Fruit fly (Drosophila melanogaster) S2 (cell line): ENCODE measurements around the gene CG33928.

Experiments used
- CG8478 ChIP-seq: fragments of >200 bp; optimal IDR thresholded peaks from 2 replicates; lab custom pipeline; 2018
- CTCF ChIP-seq, 2 experiments: fragments of >200 bp; optimal IDR thresholded peaks; 2 replicates each; lab custom pipeline; 2018

CG33928 gene

dm6 chr2L:17422089-17422488 lies 14.3 kb downstream of the CG33928 start:
- TF ChIP-seq CTCF (optimal IDR thresholded peaks at IDR 0.05; lab: Kevin White, UChicago) (no peak), CG8478 (lab: Kevin White, UChicago) (no peak)

- TF ChIP-seq CG8478 (lab: Kevin White, UChicago) (no peak), CTCF (optimal IDR thresholded peaks at IDR 0.05; lab: Kevin White, UChicago) (no peak)
Observed at dm6 chr2L:17421366-17421765, 15.0 kb downstream of the CG33928 start.

dm6 chr2L:17420419-17420818 lies 16.0 kb downstream of the CG33928 start:
- TF ChIP-seq CG8478 (lab: Kevin White, UChicago) (no peak), CTCF (optimal IDR thresholded peaks at IDR 0.05; lab: Kevin White, UChicago) (no peak)

dm6 chr2L:17412533-17412932 lies 23.9 kb downstream of the CG33928 start, which contains the start of gene Rsph9:
Rsph9 (minus strand) TSS chr2L:17412633.
- TF ChIP-seq CTCF (optimal IDR thresholded peaks at IDR 0.05; lab: Kevin White, UChicago) (no peak), CG8478 (lab: Kevin White, UChicago) (no peak)

dm6 chr2L:17410358-17410757 lies 26.0 kb downstream of the CG33928 start, which contains the start of the genes Polr2J and CG15141:
Polr2J (minus strand) TSS chr2L:17410406.
CG15141 (plus strand) TSS chr2L:17410641.
- TF ChIP-seq CTCF (optimal IDR thresholded peaks at IDR 0.05; lab: Kevin White, UChicago) (no peak), CG8478 (lab: Kevin White, UChicago) (no peak)

- no peak for TF ChIP-seq CTCF (optimal IDR thresholded peaks at IDR 0.05; lab: Kevin White, UChicago)
- no peak for TF ChIP-seq CG8478 (lab: Kevin White, UChicago)
Observed at dm6 chr2L:17402493-17402892, 33.9 kb downstream of the CG33928 start.

dm6 chr2L:17397372-17397771 lies 39.0 kb downstream of the CG33928 start:
- TF ChIP-seq CTCF (optimal IDR thresholded peaks at IDR 0.05; lab: Kevin White, UChicago) (no peak), CG8478 (lab: Kevin White, UChicago) (no peak)

- TF ChIP-seq CG8478 (lab: Kevin White, UChicago) (no peak), CTCF (optimal IDR thresholded peaks at IDR 0.05; lab: Kevin White, UChicago) (no peak)
Observed at dm6 chr2L:17394939-17395338, 41.5 kb downstream of the CG33928 start.

DNA sequence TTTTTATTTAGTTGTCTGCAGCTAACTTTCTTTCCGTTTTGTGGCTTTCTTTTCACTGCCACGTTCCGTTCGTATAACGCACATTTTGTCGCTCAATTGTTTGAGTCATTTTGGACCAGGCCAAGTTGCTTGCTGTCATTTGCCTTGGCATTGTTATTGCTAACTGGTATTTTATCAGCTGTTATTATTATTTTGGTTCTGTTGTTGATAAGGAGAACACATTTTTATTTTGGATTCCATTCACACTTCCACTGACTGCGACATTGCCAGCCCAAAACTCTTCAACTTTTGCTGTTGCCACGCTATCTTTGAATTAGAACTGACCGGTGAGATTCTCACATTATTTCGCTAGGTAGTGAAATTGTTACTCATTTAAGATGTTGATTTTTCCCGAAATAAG lies 45.6 kb downstream of the CG33928 start:
- TF ChIP-seq CG8478 (lab: Kevin White, UChicago), result no peak
- no peak for TF ChIP-seq CTCF (optimal IDR thresholded peaks at IDR 0.05; lab: Kevin White, UChicago)

- TF ChIP-seq CG8478 (lab: Kevin White, UChicago), result no peak
- no peak for TF ChIP-seq CTCF (optimal IDR thresholded peaks at IDR 0.05; lab: Kevin White, UChicago)
Observed at dm6 chr2L:17389104-17389503, 47.3 kb downstream of the CG33928 start.

DNA sequence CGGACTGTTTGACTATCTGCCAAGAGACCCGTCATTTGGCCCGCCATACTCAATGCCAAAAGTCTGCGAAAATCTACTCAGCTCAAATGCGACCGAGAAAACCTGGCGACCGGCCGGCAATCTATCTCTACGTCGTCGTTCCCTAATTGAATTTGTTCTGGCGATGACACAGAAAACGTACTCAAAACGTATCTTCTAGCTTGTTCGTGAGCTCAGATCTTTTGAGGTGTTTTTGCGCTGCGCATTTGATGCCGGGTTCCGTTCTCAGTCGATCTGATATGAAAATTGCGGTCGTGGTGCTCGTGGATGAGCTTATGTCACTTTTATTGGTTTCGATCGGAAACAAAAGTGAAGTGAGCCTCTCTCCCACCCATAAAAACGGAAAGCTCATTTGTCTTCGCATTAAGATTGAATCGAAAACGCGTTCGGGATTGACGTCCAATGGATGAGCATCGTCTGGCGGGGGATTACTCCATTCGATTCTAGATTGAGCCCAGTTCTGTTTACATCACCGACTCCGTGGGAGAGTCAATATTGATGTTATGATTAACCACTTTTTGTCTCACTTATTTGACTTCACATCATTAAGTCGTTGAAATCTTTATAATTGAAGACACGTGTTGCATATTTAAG lies 48.5 kb downstream of the CG33928 start:
- no peak for TF ChIP-seq CG8478 (lab: Kevin White, UChicago)
- TF ChIP-seq CTCF (optimal IDR thresholded peaks at IDR 0.05; lab: Kevin White, UChicago), result no peak
